Fruit fly (Drosophila melanogaster) whole organism, embryonic: ENCODE measurements around the gene CG31661.
A peak's percentile ranks its signal among the peaks of the same experiment; 100 is the strongest.

Experiments
- Ada2b ChIP-seq: fragments of 200-800 bp; sonication (Bioruptor generic); IDR thresholded peaks from 2 replicates; pipeline ENCODE4 v1.3.6; 2022; ENCODE audit warnings: missing biosample characterization, missing genetic modification characterization
- CG10267 ChIP-seq: fragments of 200-800 bp; sonication (Bioruptor generic); optimal IDR thresholded peaks from 2 replicates; lab custom pipeline; 2018; ENCODE audit warnings: missing biosample characterization, mild to moderate bottlenecking, missing genetic modification characterization, moderate library complexity
- CG10959 ChIP-seq: fragments of 200-800 bp; sonication (Bioruptor generic); IDR thresholded peaks from 2 replicates; pipeline ENCODE4 v1.3.6; 2022; ENCODE audit warnings: missing biosample characterization, missing genetic modification characterization
- CG10979 ChIP-seq: fragments of 200-800 bp; sonication (Bioruptor generic); optimal IDR thresholded peaks from 2 replicates; lab custom pipeline; 2018; ENCODE audit warnings: missing biosample characterization, mild to moderate bottlenecking, missing genetic modification characterization, moderate library complexity
- CG14667 ChIP-seq: fragments of 200-800 bp; sonication (Bioruptor generic); IDR thresholded peaks from 2 replicates; pipeline ENCODE4 v1.3.6; 2022; ENCODE audit warnings: missing biosample characterization, missing genetic modification characterization
- CG1603 ChIP-seq: fragments of 200-800 bp; sonication (Bioruptor generic); optimal IDR thresholded peaks from 2 replicates; lab custom pipeline; 2019; ENCODE audit warnings: missing biosample characterization, mild to moderate bottlenecking, missing genetic modification characterization, moderate library complexity
- CG18262 ChIP-seq: fragments of 200-800 bp; optimal IDR thresholded peaks from 3 replicates; lab custom pipeline; 2019; ENCODE audit warnings: missing biosample characterization, mild to moderate bottlenecking, missing genetic modification characterization, moderate library complexity
- CG2678 ChIP-seq: fragments of 200-800 bp; sonication (Bioruptor generic); optimal IDR thresholded peaks from 3 replicates; lab custom pipeline; 2019; ENCODE audit warnings: missing biosample characterization, mild to moderate bottlenecking, missing genetic modification characterization, moderate library complexity
- CG30431 ChIP-seq: fragments of 200-800 bp; sonication (Bioruptor generic); optimal IDR thresholded peaks from 2 replicates; lab custom pipeline; 2017; ENCODE audit warnings: missing biosample characterization, missing genetic modification characterization
- CG31365 ChIP-seq: fragments of 200-800 bp; sonication (Bioruptor generic); optimal IDR thresholded peaks from 2 replicates; lab custom pipeline; 2018; ENCODE audit warnings: missing biosample characterization, mild to moderate bottlenecking, missing genetic modification characterization
- CG4707 ChIP-seq: fragments of 200-800 bp; sonication (Bioruptor generic); optimal IDR thresholded peaks from 2 replicates; lab custom pipeline; 2018; ENCODE audit warnings: missing biosample characterization, mild to moderate bottlenecking, missing genetic modification characterization, moderate library complexity
- CG7271 ChIP-seq: fragments of 200-800 bp; sonication (Bioruptor generic); optimal IDR thresholded peaks from 2 replicates; lab custom pipeline; 2018; ENCODE audit warnings: missing biosample characterization, mild to moderate bottlenecking, missing genetic modification characterization, moderate library complexity
- CG8388 ChIP-seq: fragments of 200-800 bp; sonication (Bioruptor generic); optimal IDR thresholded peaks from 2 replicates; lab custom pipeline; 2019; ENCODE audit warnings: missing biosample characterization, mild to moderate bottlenecking, missing genetic modification characterization, moderate library complexity
- CG9727 ChIP-seq: fragments of 200-800 bp; sonication (Bioruptor generic); optimal IDR thresholded peaks from 3 replicates; lab custom pipeline; 2017; ENCODE audit warnings: missing biosample characterization, mild to moderate bottlenecking, missing genetic modification characterization
- Dbx ChIP-seq: fragments of 200-800 bp; sonication (Bioruptor generic); IDR thresholded peaks from 3 replicates; pipeline ENCODE4 v1.3.6; 2022; ENCODE audit warnings: missing biosample characterization, missing genetic modification characterization
- Dip2 ChIP-seq: fragments of 200-800 bp; sonication (Bioruptor generic); IDR thresholded peaks from 2 replicates; pipeline ENCODE4 v1.3.6; 2022; ENCODE audit warnings: missing biosample characterization, missing genetic modification characterization
- Dp ChIP-seq: fragments of 200-800 bp; sonication (Bioruptor generic); optimal IDR thresholded peaks from 2 replicates; lab custom pipeline; 2018; ENCODE audit warnings: missing biosample characterization, mild to moderate bottlenecking, missing genetic modification characterization, moderate library complexity
- Drgx ChIP-seq: fragments of 200-800 bp; sonication (Bioruptor generic); IDR thresholded peaks from 2 replicates; pipeline ENCODE4 v1.3.6; 2022; ENCODE audit warnings: missing biosample characterization, missing genetic modification characterization
- Ets65A ChIP-seq: fragments of 200-800 bp; sonication (Bioruptor generic); peaks from one replicate; lab custom pipeline; 2016; ENCODE audit warnings: missing biosample characterization, missing genetic modification characterization
- Hmr ChIP-seq: fragments of 200-800 bp; sonication (Bioruptor generic); optimal IDR thresholded peaks from 3 replicates; lab custom pipeline; 2017; ENCODE audit warnings: mild to moderate bottlenecking, missing biosample characterization, missing genetic modification reagents, missing genetic modification characterization
- Mad ChIP-seq: fragments of 200-800 bp; sonication (Bioruptor generic); optimal IDR thresholded peaks from 2 replicates; lab custom pipeline; 2016; ENCODE audit warnings: missing biosample characterization, missing genetic modification characterization
- Med ChIP-seq: fragments of 200-800 bp; sonication (Bioruptor generic); peaks from one replicate; lab custom pipeline; 2016; ENCODE audit warnings: missing biosample characterization, missing genetic modification characterization, mild to moderate bottlenecking, inconsistent platforms, moderate library complexity
- Nf-YC ChIP-seq: fragments of 200-800 bp; optimal IDR thresholded peaks from 3 replicates; lab custom pipeline; 2019; ENCODE audit warnings: missing biosample characterization, mild to moderate bottlenecking, missing genetic modification characterization, moderate library complexity
- Side ChIP-seq: fragments of 200-800 bp; sonication (Bioruptor generic); optimal IDR thresholded peaks from 2 replicates; lab custom pipeline; 2016; ENCODE audit warnings: missing biosample characterization, missing genetic modification characterization
- Sox102F ChIP-seq: fragments of 200-800 bp; sonication (Bioruptor generic); optimal IDR thresholded peaks from 2 replicates; lab custom pipeline; 2018; ENCODE audit warnings: missing biosample characterization, mild to moderate bottlenecking, missing genetic modification characterization, moderate library complexity
- TFAM ChIP-seq: fragments of 200-800 bp; sonication (Bioruptor generic); optimal IDR thresholded peaks from 2 replicates; lab custom pipeline; 2017; ENCODE audit warnings: missing biosample characterization, missing genetic modification characterization, inconsistent platforms
- Xrp1 ChIP-seq: fragments of 200-800 bp; sonication (Bioruptor generic); IDR thresholded peaks from 2 replicates; pipeline ENCODE4 v1.3.6; 2022; ENCODE audit warnings: missing biosample characterization, missing genetic modification characterization
- cg ChIP-seq: fragments of 200-800 bp; sonication (Bioruptor generic); optimal IDR thresholded peaks from 3 replicates; lab custom pipeline; 2019; ENCODE audit warnings: missing biosample characterization, mild to moderate bottlenecking, missing genetic modification characterization, moderate library complexity
- chif ChIP-seq, 2 experiments: fragments of 200-800 bp; sonication (Bioruptor generic); optimal IDR thresholded peaks; 3 replicates each; lab custom pipeline; 2016; ENCODE audit warnings: missing biosample characterization in 2 of 2, missing genetic modification characterization in 2 of 2
- ems ChIP-seq: fragments of 200-800 bp; sonication (Bioruptor generic); optimal IDR thresholded peaks from 3 replicates; lab custom pipeline; 2016; ENCODE audit warnings: missing biosample characterization, missing genetic modification characterization
- eve ChIP-seq, 2 experiments: fragments of >200 bp; optimal IDR thresholded peaks; 2 replicates each; lab custom pipeline; 2017; ENCODE audit warnings: missing biosample characterization in 2 of 2, missing genetic modification characterization in 2 of 2
- fru ChIP-seq: fragments of >200 bp; optimal IDR thresholded peaks from 2 replicates; lab custom pipeline; 2017
- gcm2 ChIP-seq: fragments of 200-800 bp; sonication (Bioruptor generic); optimal IDR thresholded peaks from 2 replicates; lab custom pipeline; 2016; ENCODE audit warnings: missing biosample characterization, missing genetic modification characterization
- gt ChIP-seq: fragments of 200-800 bp; sonication (Bioruptor generic); IDR thresholded peaks from 2 replicates; pipeline ENCODE4 v1.3.6; 2022; ENCODE audit warnings: missing biosample characterization, missing genetic modification characterization
- her ChIP-seq: fragments of 200-800 bp; sonication (Bioruptor generic); optimal IDR thresholded peaks from 2 replicates; lab custom pipeline; 2016; ENCODE audit warnings: missing biosample characterization, missing genetic modification characterization
- mam ChIP-seq: fragments of 200-800 bp; sonication (Bioruptor generic); optimal IDR thresholded peaks from 3 replicates; lab custom pipeline; 2016; ENCODE audit warnings: missing biosample characterization, missing genetic modification characterization
- nerfin-2 ChIP-seq: fragments of 200-800 bp; sonication (Bioruptor generic); IDR thresholded peaks from 2 replicates; pipeline ENCODE4 v1.3.6; 2022; ENCODE audit warnings: missing biosample characterization, missing genetic modification characterization; ENCODE audit not compliant: partially characterized antibody
- peb ChIP-seq: fragments of 200-800 bp; sonication (Bioruptor generic); IDR thresholded peaks from 2 replicates; pipeline ENCODE4 v1.3.6; 2022; ENCODE audit warnings: missing biosample characterization, missing genetic modification characterization
- pho ChIP-seq: fragments of 200-800 bp; sonication (Bioruptor generic); optimal IDR thresholded peaks from 2 replicates; lab custom pipeline; 2016; ENCODE audit warnings: missing biosample characterization, missing genetic modification characterization
- prd ChIP-seq, 3 experiments: fragments of >200 bp in 2 of 3; fragments of 200-800 bp in 1 of 3; sonication (Bioruptor generic) in 1 of 3; optimal IDR thresholded peaks in 2 of 3; IDR thresholded peaks in 1 of 3; 2 replicates in 2 of 3; 3 replicates in 1 of 3; pipeline versions ENCODE4 v1.3.6 to Lab custom; 2017 to 2022; ENCODE audit warnings: missing biosample characterization in 1 of 3, missing genetic modification characterization in 1 of 3
- pum ChIP-seq: fragments of 200-800 bp; sonication (Bioruptor generic); optimal IDR thresholded peaks from 2 replicates; lab custom pipeline; 2016; ENCODE audit warnings: missing biosample characterization, missing genetic modification characterization
- pzg ChIP-seq: fragments of 200-800 bp; sonication (Bioruptor generic); optimal IDR thresholded peaks from 3 replicates; lab custom pipeline; 2018; ENCODE audit warnings: missing biosample characterization, mild to moderate bottlenecking, missing genetic modification characterization, moderate library complexity
- salm ChIP-seq: fragments of 200-800 bp; sonication (Bioruptor generic); optimal IDR thresholded peaks from 2 replicates; lab custom pipeline; 2018; ENCODE audit warnings: missing biosample characterization, mild to moderate bottlenecking, missing genetic modification characterization
- sens ChIP-seq: fragments of 200-800 bp; sonication (Bioruptor generic); peaks from one replicate; lab custom pipeline; 2016; ENCODE audit warnings: missing biosample characterization, missing genetic modification characterization
- sens-2 ChIP-seq: fragments of 200-800 bp; sonication (Bioruptor generic); IDR thresholded peaks from 2 replicates; pipeline ENCODE4 v1.3.6; 2022; ENCODE audit warnings: missing biosample characterization, missing genetic modification characterization
- sim ChIP-seq: fragments of 200-800 bp; sonication (Bioruptor generic); IDR thresholded peaks from 2 replicates; pipeline ENCODE4 v1.3.6; 2022; ENCODE audit warnings: missing biosample characterization, missing genetic modification characterization
- sisA ChIP-seq: fragments of 200-800 bp; sonication (Bioruptor generic); IDR thresholded peaks from 2 replicates; pipeline ENCODE4 v1.3.6; 2022; ENCODE audit warnings: missing biosample characterization, missing genetic modification characterization
- stwl ChIP-seq: fragments of 200-800 bp; sonication (Bioruptor generic); optimal IDR thresholded peaks from 3 replicates; lab custom pipeline; 2018; ENCODE audit warnings: missing biosample characterization, mild to moderate bottlenecking, missing genetic modification characterization, moderate library complexity
- wor ChIP-seq: fragments of 200-800 bp; sonication (Bioruptor generic); IDR thresholded peaks from 2 replicates; pipeline ENCODE4 v1.3.6; 2022; ENCODE audit warnings: missing biosample characterization, missing genetic modification characterization
- zen ChIP-seq: fragments of 200-800 bp; sonication (Bioruptor generic); optimal IDR thresholded peaks from 3 replicates; lab custom pipeline; 2018; ENCODE audit warnings: missing biosample characterization, mild to moderate bottlenecking, missing genetic modification characterization, moderate library complexity
- zfh1 ChIP-seq: fragments of 200-800 bp; sonication (Bioruptor generic); IDR thresholded peaks from 3 replicates; pipeline ENCODE4 v1.3.6; 2022; ENCODE audit warnings: missing biosample characterization, missing genetic modification characterization

CG31661 gene

dm6 chr2L:1504288-1504687, 7.2 kb downstream of the CG31661 start (continued):
- TF ChIP-seq Hmr (GFP tag; lab: Kevin White, UChicago), result no peak
- peak; percentile 65 for TF ChIP-seq sens
- peak; percentile 88 for TF ChIP-seq CG10267 (tag; lab: Kevin White, UChicago)
- TF ChIP-seq nerfin-2, result no peak
- TF ChIP-seq Side (GFP tag; lab: Kevin White, UChicago), result no peak
- no peak for TF ChIP-seq salm (tag; lab: Kevin White, UChicago)
- no peak for TF ChIP-seq CG9727 (GFP tag; lab: Kevin White, UChicago)
- peak; percentile 62 for TF ChIP-seq Med (GFP tag; lab: Kevin White, UChicago)
- TF ChIP-seq Ada2b (GFP tag; lab: Robert Waterston, UW), result no peak
- no peak for TF ChIP-seq her (GFP tag; lab: Kevin White, UChicago)
- no peak for TF ChIP-seq CG4707 (GFP tag; lab: Kevin White, UChicago)
- peak; percentile 87 for TF ChIP-seq Dp (GFP tag; lab: Kevin White, UChicago)
- TF ChIP-seq CG30431 (GFP tag; lab: Kevin White, UChicago), result no peak
- TF ChIP-seq stwl (tag; lab: Kevin White, UChicago), result peak; percentile 54
- no peak for TF ChIP-seq mam (GFP tag; lab: Kevin White, UChicago)
- TF ChIP-seq peb (GFP tag; lab: Robert Waterston, UW), result no peak
- TF ChIP-seq pzg, result peak; percentile 26

DNA sequence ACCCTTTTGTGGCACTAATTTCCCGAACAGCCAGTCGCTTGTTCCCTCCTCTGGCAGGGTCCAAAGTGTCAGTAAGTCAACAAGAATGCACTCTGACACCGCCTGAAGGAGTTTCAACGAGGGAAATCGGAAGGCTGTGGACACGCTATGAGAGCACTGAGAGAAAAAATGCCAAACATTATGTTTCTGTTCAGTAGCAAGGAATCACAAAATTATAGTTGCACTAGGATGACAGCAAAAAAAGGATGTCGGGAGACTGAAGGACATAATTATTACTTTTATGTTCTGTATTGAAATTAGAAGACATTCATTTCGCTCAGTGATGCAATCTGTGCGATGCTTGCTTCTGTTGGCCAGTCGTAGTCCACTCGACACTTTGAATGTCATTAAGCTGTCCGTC, 12.7 kb downstream of the CG31661 start:
- TF ChIP-seq Ets65A (GFP tag; lab: Kevin White, UChicago) (peak; percentile 88), CG2678 (no peak), sisA (GFP tag; lab: Robert Waterston, UW) (peak; percentile 21; the same call in 1 of the 2 replicates), prd (optimal IDR thresholded peaks at IDR 0.05; lab: Kevin White, UChicago) (no peak), prd (GFP tag; IDR thresholded peaks at IDR 0.05; lab: Robert Waterston, UW) (peak; percentile 76; the same call in 2 of the 3 replicates), CG10979 (tag; lab: Kevin White, UChicago) (no peak), ems (GFP tag; lab: Kevin White, UChicago) (no peak), Xrp1 (GFP tag; lab: Robert Waterston, UW) (peak; percentile 41; the same call in 1 of the 2 replicates), CG10959 (GFP tag; lab: Robert Waterston, UW) (peak; percentile 8; the same call in 1 of the 2 replicates), Drgx (GFP tag; lab: Robert Waterston, UW) (peak; percentile 41; the same call in 1 of the 2 replicates), gt (GFP tag; lab: Robert Waterston, UW) (no peak), fru (no peak), sens-2 (peak; percentile 18; the same call in 1 of the 2 replicates), wor (no peak), chif (GFP tag; optimal IDR thresholded peaks at IDR 0.05; lab: Kevin White, UChicago) (peak in 1 of 2 experiments; percentile 12), CG14667 (0 out of 2 replicates have a peak, but pooled peaks have one; percentile 7), TFAM (GFP tag; lab: Kevin White, UChicago) (no peak), CG7271 (tag; lab: Kevin White, UChicago) (no peak), pum (no peak), eve (GFP tag; optimal IDR thresholded peaks at IDR 0.05; lab: Kevin White, UChicago) (peak in 1 of 2 experiments; percentile 10), CG1603 (tag; lab: Kevin White, UChicago) (peak; percentile 15), Sox102F (no peak), zen (tag; lab: Kevin White, UChicago) (peak; percentile 24)

dm6 chr2L:1517378-1517777, 20.3 kb downstream of the CG31661 start, which contains the start of gene CG18132:
TSS of gene CG18132 (minus strand) at chr2L:1517478.
- TF ChIP-seq CG18262 (tag; lab: Kevin White, UChicago) (no peak), gcm2 (no peak), Nf-YC (tag; lab: Kevin White, UChicago) (no peak), sim (no peak), CG14667 (no peak), zfh1 (GFP tag; lab: Robert Waterston, UW) (no peak), CG31365 (no peak), cg (GFP tag; lab: Kevin White, UChicago) (no peak), Mad (GFP tag; lab: Kevin White, UChicago) (no peak), CG8388 (GFP tag; lab: Kevin White, UChicago) (no peak), Dbx (GFP tag; lab: Robert Waterston, UW) (no peak), pho (GFP tag; lab: Kevin White, UChicago) (no peak), Dip2 (GFP tag; lab: Robert Waterston, UW) (no peak)
- TF ChIP-seq, all 482 proteins: peak for 0
